Fruit fly (Drosophila melanogaster) whole organism, embryonic: Measurements from ENCODE around the gene east.
A peak's percentile ranks its signal among the peaks of the same experiment; 100 is the strongest.

Experiments used
- Awh ChIP-seq: fragments of 200-800 bp; sonication (Bioruptor generic); IDR thresholded peaks from 2 replicates; pipeline ENCODE4, ENCODE4 v1.3.6; 2022; ENCODE audit warnings: missing biosample characterization, missing genetic modification characterization
- CG10543 ChIP-seq: fragments of 200-800 bp; sonication (Bioruptor generic); optimal IDR thresholded peaks from 3 replicates; lab custom pipeline; 2017; ENCODE audit warnings: missing biosample characterization, mild to moderate bottlenecking, missing genetic modification characterization, moderate library complexity
- CG11398 ChIP-seq: fragments of 200-800 bp; sonication (Bioruptor generic); optimal IDR thresholded peaks from 2 replicates; lab custom pipeline; 2016; ENCODE audit warnings: missing biosample characterization, missing genetic modification characterization
- CG12769 ChIP-seq: fragments of 200-800 bp; sonication (Bioruptor generic); optimal IDR thresholded peaks from 2 replicates; lab custom pipeline; 2019; ENCODE audit warnings: missing biosample characterization, mild to moderate bottlenecking, missing genetic modification characterization, moderate library complexity
- CG17186 ChIP-seq: fragments of 200-800 bp; sonication (Bioruptor generic); optimal IDR thresholded peaks from 3 replicates; lab custom pipeline; 2017; ENCODE audit warnings: missing biosample characterization, missing genetic modification reagents, missing genetic modification characterization
- CG32772 ChIP-seq: fragments of 200-800 bp; sonication (Bioruptor generic); IDR thresholded peaks from 2 replicates; pipeline ENCODE4 v1.3.6; 2022; ENCODE audit warnings: missing biosample characterization, missing genetic modification characterization
- CG33213 ChIP-seq: fragments of 200-800 bp; sonication (Bioruptor generic); optimal IDR thresholded peaks from 3 replicates; lab custom pipeline; 2016; ENCODE audit warnings: missing biosample characterization, missing genetic modification characterization
- CG34376 ChIP-seq: fragments of 200-800 bp; sonication (Bioruptor generic); optimal IDR thresholded peaks from 2 replicates; lab custom pipeline; 2018; ENCODE audit warnings: missing biosample characterization, mild to moderate bottlenecking, missing genetic modification characterization
- CG6272 ChIP-seq: fragments of 200-800 bp; sonication (Bioruptor generic); IDR thresholded peaks from 2 replicates; pipeline ENCODE4 v1.3.6; 2022; ENCODE audit warnings: missing biosample characterization, missing genetic modification characterization
- CG7745 ChIP-seq: fragments of 200-800 bp; sonication (Bioruptor generic); optimal IDR thresholded peaks from 2 replicates; lab custom pipeline; 2018; ENCODE audit warnings: missing biosample characterization, mild to moderate bottlenecking, missing genetic modification characterization, moderate library complexity
- CG8478 ChIP-seq: fragments of >200 bp; optimal IDR thresholded peaks from 2 replicates; lab custom pipeline; 2018
- CG9215 ChIP-seq: fragments of 200-800 bp; sonication (Bioruptor generic); IDR thresholded peaks from 2 replicates; pipeline ENCODE4 v1.3.6; 2022; ENCODE audit warnings: missing biosample characterization, missing genetic modification characterization
- CoRest ChIP-seq: fragments of 200-800 bp; sonication (Bioruptor generic); optimal IDR thresholded peaks from 3 replicates; lab custom pipeline; 2018; ENCODE audit warnings: missing biosample characterization, mild to moderate bottlenecking, missing genetic modification characterization, moderate library complexity
- D19A ChIP-seq: fragments of 200-800 bp; optimal IDR thresholded peaks from 3 replicates; lab custom pipeline; 2019; ENCODE audit warnings: missing biosample characterization, mild to moderate bottlenecking, missing genetic modification characterization, moderate library complexity
- Dip3 ChIP-seq: fragments of 200-800 bp; sonication (Bioruptor generic); optimal IDR thresholded peaks from 3 replicates; lab custom pipeline; 2016; ENCODE audit warnings: missing biosample characterization, missing genetic modification characterization
- Fer1 ChIP-seq: fragments of 200-800 bp; sonication (Bioruptor generic); optimal IDR thresholded peaks from 2 replicates; lab custom pipeline; 2017; ENCODE audit warnings: missing biosample characterization, mild to moderate bottlenecking, missing genetic modification characterization
- Fer3 ChIP-seq: fragments of 200-800 bp; sonication (Bioruptor generic); optimal IDR thresholded peaks from 2 replicates; lab custom pipeline; 2018; ENCODE audit warnings: missing biosample characterization, mild to moderate bottlenecking, missing genetic modification characterization, moderate library complexity
- H15 ChIP-seq: fragments of 200-800 bp; sonication (Bioruptor generic); IDR thresholded peaks from 3 replicates; pipeline ENCODE4 v1.3.6; 2022; ENCODE audit warnings: missing biosample characterization, missing genetic modification characterization
- Hr51 ChIP-seq, 2 experiments: fragments of 200-800 bp; sonication (Bioruptor generic); optimal IDR thresholded peaks; 2 replicates in 1 of 2; 3 replicates in 1 of 2; lab custom pipeline; 2016 to 2018; ENCODE audit warnings: missing biosample characterization in 2 of 2, missing genetic modification characterization in 2 of 2, mild to moderate bottlenecking in 1 of 2, moderate library complexity in 1 of 2
- Hr78 ChIP-seq, 2 experiments: fragments of 200-800 bp in 1 of 2; fragments of >200 bp in 1 of 2; sonication (Bioruptor generic) in 1 of 2; optimal IDR thresholded peaks; 2 replicates each; lab custom pipeline; 2017 to 2019; ENCODE audit warnings: missing biosample characterization in 2 of 2, missing genetic modification characterization in 2 of 2, mild to moderate bottlenecking in 1 of 2, moderate library complexity in 1 of 2
- Kr ChIP-seq: fragments of 200-800 bp; sonication (Bioruptor generic); optimal IDR thresholded peaks from 2 replicates; lab custom pipeline; 2017; ENCODE audit warnings: missing biosample characterization, mild to moderate bottlenecking, missing genetic modification characterization
- NK7.1 ChIP-seq: fragments of 200-800 bp; sonication (Bioruptor generic); optimal IDR thresholded peaks from 3 replicates; lab custom pipeline; 2016; ENCODE audit warnings: missing biosample characterization, missing genetic modification characterization
- Neu2 ChIP-seq: fragments of 200-800 bp; sonication (Bioruptor generic); optimal IDR thresholded peaks from 3 replicates; lab custom pipeline; 2016; ENCODE audit warnings: missing biosample characterization, missing genetic modification characterization, borderline replicate concordance
- Nf-YA ChIP-seq: fragments of 200-800 bp; sonication (Bioruptor generic); IDR thresholded peaks from 2 replicates; pipeline ENCODE4 v1.3.6; 2022; ENCODE audit warnings: missing biosample characterization, missing genetic modification characterization
- Trl ChIP-seq, 3 experiments: fragments of >200 bp in 2 of 3; fragments of 200-800 bp in 1 of 3; sonication (Bioruptor generic) in 1 of 3; optimal IDR thresholded peaks; 2 replicates in 1 of 3; 3 replicates in 2 of 3; lab custom pipeline; 2016 to 2017; ENCODE audit warnings: missing biosample characterization in 1 of 3, missing genetic modification characterization in 1 of 3
- bbx ChIP-seq: fragments of 200-800 bp; sonication (Bioruptor generic); IDR thresholded peaks from 2 replicates; pipeline ENCODE4 v1.3.6; 2022; ENCODE audit warnings: missing biosample characterization, missing genetic modification characterization; ENCODE audit not compliant: partially characterized antibody
- cad ChIP-seq: fragments of >200 bp; optimal IDR thresholded peaks from 2 replicates; lab custom pipeline; 2017; ENCODE audit warnings: missing biosample characterization, missing genetic modification characterization
- chinmo ChIP-seq: fragments of 200-800 bp; sonication (Bioruptor generic); IDR thresholded peaks from 4 replicates; pipeline ENCODE4 v1.3.6; 2022; ENCODE audit warnings: missing biosample characterization, missing genetic modification characterization; ENCODE audit not compliant: partially characterized antibody
- chn ChIP-seq: fragments of 200-800 bp; sonication (Bioruptor generic); optimal IDR thresholded peaks from 2 replicates; lab custom pipeline; 2016; ENCODE audit warnings: missing biosample characterization, missing genetic modification characterization
- ci ChIP-seq: fragments of 200-800 bp; sonication (Bioruptor generic); IDR thresholded peaks from 3 replicates; pipeline ENCODE4 v1.3.6; 2022; ENCODE audit warnings: missing biosample characterization, missing genetic modification characterization
- crc ChIP-seq: fragments of 200-800 bp; sonication (Bioruptor generic); optimal IDR thresholded peaks from 2 replicates; lab custom pipeline; 2016; ENCODE audit warnings: missing biosample characterization, missing genetic modification characterization
- exex ChIP-seq: fragments of 200-800 bp; sonication (Bioruptor generic); optimal IDR thresholded peaks from 4 replicates; lab custom pipeline; 2018; ENCODE audit warnings: missing biosample characterization, mild to moderate bottlenecking, missing genetic modification characterization, moderate library complexity
- fd102C ChIP-seq: fragments of 200-800 bp; sonication (Bioruptor generic); optimal IDR thresholded peaks from 2 replicates; lab custom pipeline; 2018; ENCODE audit warnings: missing biosample characterization, mild to moderate bottlenecking, missing genetic modification characterization, moderate library complexity
- fu2 ChIP-seq: fragments of 200-800 bp; sonication (Bioruptor generic); optimal IDR thresholded peaks from 2 replicates; lab custom pipeline; 2016; ENCODE audit warnings: missing biosample characterization, missing genetic modification characterization
- gem ChIP-seq: fragments of 200-800 bp; sonication (Bioruptor generic); optimal IDR thresholded peaks from 2 replicates; lab custom pipeline; 2019; ENCODE audit warnings: missing biosample characterization, mild to moderate bottlenecking, missing genetic modification characterization, moderate library complexity
- gfzf ChIP-seq: fragments of 200-800 bp; sonication (Bioruptor generic); optimal IDR thresholded peaks from 2 replicates; lab custom pipeline; 2016; ENCODE audit warnings: missing biosample characterization, mild to moderate bottlenecking, missing genetic modification characterization, moderate library complexity
- grn ChIP-seq: fragments of 200-800 bp; sonication (Bioruptor generic); optimal IDR thresholded peaks from 3 replicates; lab custom pipeline; 2017; ENCODE audit warnings: missing biosample characterization, missing genetic modification characterization
- inv ChIP-seq: fragments of 200-800 bp; sonication (Bioruptor generic); IDR thresholded peaks from 2 replicates; pipeline ENCODE4 v1.3.6; 2022; ENCODE audit warnings: missing biosample characterization, missing genetic modification characterization; ENCODE audit not compliant: partially characterized antibody
- knrl ChIP-seq: fragments of 200-800 bp; sonication (Bioruptor generic); IDR thresholded peaks from 3 replicates; pipeline ENCODE4 v1.3.6; 2022; ENCODE audit warnings: missing biosample characterization, missing genetic modification characterization; ENCODE audit not compliant: partially characterized antibody
- lbe ChIP-seq: fragments of 200-800 bp; sonication (Bioruptor generic); optimal IDR thresholded peaks from 2 replicates; lab custom pipeline; 2016; ENCODE audit warnings: missing biosample characterization, mild to moderate bottlenecking, missing genetic modification characterization
- mam ChIP-seq: fragments of 200-800 bp; sonication (Bioruptor generic); optimal IDR thresholded peaks from 3 replicates; lab custom pipeline; 2016; ENCODE audit warnings: missing biosample characterization, missing genetic modification characterization
- mirr ChIP-seq: fragments of 200-800 bp; sonication (Bioruptor generic); optimal IDR thresholded peaks from 3 replicates; lab custom pipeline; 2018; ENCODE audit warnings: missing biosample characterization, mild to moderate bottlenecking, missing genetic modification characterization
- pb ChIP-seq: fragments of 200-800 bp; sonication (Bioruptor generic); optimal IDR thresholded peaks from 3 replicates; lab custom pipeline; 2016; ENCODE audit warnings: missing biosample characterization, missing genetic modification characterization
- pho ChIP-seq: fragments of 200-800 bp; sonication (Bioruptor generic); optimal IDR thresholded peaks from 2 replicates; lab custom pipeline; 2016; ENCODE audit warnings: missing biosample characterization, missing genetic modification characterization
- pros ChIP-seq: fragments of 200-800 bp; sonication (Bioruptor generic); optimal IDR thresholded peaks from 3 replicates; lab custom pipeline; 2019; ENCODE audit warnings: missing biosample characterization, mild to moderate bottlenecking, missing genetic modification characterization, moderate library complexity
- sc ChIP-seq, 3 experiments: fragments of >200 bp in 2 of 3; fragments of 200-800 bp in 1 of 3; sonication (Bioruptor generic) in 1 of 3; optimal IDR thresholded peaks; 2 replicates in 2 of 3; 3 replicates in 1 of 3; lab custom pipeline; 2017; ENCODE audit warnings: mild to moderate bottlenecking in 1 of 3, missing biosample characterization in 1 of 3, missing genetic modification characterization in 1 of 3, missing genetic modification reagents in 1 of 3
- sr ChIP-seq: fragments of 200-800 bp; sonication (Bioruptor generic); IDR thresholded peaks from 3 replicates; pipeline ENCODE4 v1.3.6; 2022; ENCODE audit warnings: missing biosample characterization, missing genetic modification characterization
- sug ChIP-seq: fragments of 200-800 bp; optimal IDR thresholded peaks from 2 replicates; lab custom pipeline; 2019; ENCODE audit warnings: missing biosample characterization, mild to moderate bottlenecking, missing genetic modification characterization, moderate library complexity
- zen2 ChIP-seq: fragments of 200-800 bp; sonication (Bioruptor generic); IDR thresholded peaks from 3 replicates; pipeline ENCODE4 v1.3.6; 2022; ENCODE audit warnings: missing biosample characterization, missing genetic modification characterization; ENCODE audit not compliant: partially characterized antibody

east gene

DNA sequence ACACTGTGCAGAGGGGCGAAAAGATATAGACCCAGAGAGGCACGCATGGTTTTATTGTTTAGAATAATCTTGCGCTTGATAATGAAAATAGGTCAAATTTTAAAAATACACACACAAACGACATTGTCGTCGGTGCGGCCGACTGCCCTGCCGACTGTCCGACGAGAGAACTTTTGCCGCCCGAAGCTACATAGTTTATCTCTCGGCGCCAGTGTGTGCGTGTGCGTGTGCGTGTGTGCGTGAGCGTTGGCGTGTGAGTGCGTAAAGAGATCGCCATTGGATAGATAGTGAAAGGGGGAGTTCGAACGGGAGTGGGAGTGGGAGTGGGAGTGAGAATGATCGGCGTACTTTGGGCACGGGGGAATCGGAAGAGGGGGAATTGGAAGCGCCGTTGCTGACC is 15.0 kb upstream of the east start (continued):
- TF ChIP-seq Hr51 (GFP tag; optimal IDR thresholded peaks at IDR 0.05; lab: Kevin White, UChicago) (no peak), Trl (optimal IDR thresholded peaks at IDR 0.05; lab: Kevin White, UChicago) (peak; percentile 23 to 69), Trl (GFP tag; optimal IDR thresholded peaks at IDR 0.05; lab: Kevin White, UChicago) (no peak), Fer3 (tag; lab: Kevin White, UChicago) (no peak), mam (GFP tag; lab: Kevin White, UChicago) (no peak), Hr78 (GFP tag; optimal IDR thresholded peaks at IDR 0.05; lab: Kevin White, UChicago) (peak in 1 of 2 experiments; percentile 38), lbe (GFP tag; lab: Kevin White, UChicago) (no peak), CG11398 (GFP tag; lab: Kevin White, UChicago) (no peak), fu2 (no peak), exex (peak; percentile 30), CG10543 (GFP tag; lab: Kevin White, UChicago) (peak; percentile 74), NK7.1 (GFP tag; lab: Kevin White, UChicago) (no peak), D19A (tag; lab: Kevin White, UChicago) (no peak), Awh (GFP tag; lab: Robert Waterston, UW) (no peak), CG8478 (lab: Kevin White, UChicago) (peak; percentile 61), chinmo (GFP tag; lab: Robert Waterston, UW) (peak; percentile 83; the same call in 3 of the 4 replicates), grn (peak; percentile 59), zen2 (0 out of 3 replicates have a peak, but pooled peaks have one; percentile 37), H15 (GFP tag; lab: Robert Waterston, UW) (no peak), CG34376 (GFP tag; lab: Kevin White, UChicago) (peak; percentile 50), cad (GFP tag; lab: Kevin White, UChicago) (no peak), pros (GFP tag; lab: Kevin White, UChicago) (peak; percentile 29), Nf-YA (peak; percentile 17; the same call in 1 of the 2 replicates), chn (GFP tag; lab: Kevin White, UChicago) (no peak), CG32772 (GFP tag; lab: Robert Waterston, UW) (no peak), gem (tag; lab: Kevin White, UChicago) (no peak), sug (tag; lab: Kevin White, UChicago) (peak; percentile 71), CG12769 (tag; lab: Kevin White, UChicago) (peak; percentile 96), crc (GFP tag; lab: Kevin White, UChicago) (no peak), Fer1 (no peak), CG33213 (GFP tag; lab: Kevin White, UChicago) (no peak), sc (optimal IDR thresholded peaks at IDR 0.05; lab: Kevin White, UChicago) (no peak), sc (GFP tag; optimal IDR thresholded peaks at IDR 0.05; lab: Kevin White, UChicago) (no peak), ci (GFP tag; lab: Robert Waterston, UW) (0 out of 3 replicates have a peak, but pooled peaks have one; percentile 31), CG17186 (GFP tag; lab: Kevin White, UChicago) (no peak), mirr (peak; percentile 31), knrl (GFP tag; lab: Robert Waterston, UW) (no peak), CG9215 (GFP tag; lab: Robert Waterston, UW) (no peak), CoRest (tag; lab: Kevin White, UChicago) (no peak), bbx (GFP tag; lab: Robert Waterston, UW) (peak; percentile 23; the same call in 1 of the 2 replicates), pho (GFP tag; lab: Kevin White, UChicago) (no peak), Kr (GFP tag; lab: Kevin White, UChicago) (no peak), Dip3 (no peak), gfzf (GFP tag; lab: Kevin White, UChicago) (no peak), CG6272 (no peak), Neu2 (no peak), fd102C (no peak), pb (no peak), CG7745 (tag; lab: Kevin White, UChicago) (no peak), sr (GFP tag; lab: Robert Waterston, UW) (0 out of 3 replicates have a peak, but pooled peaks have one; percentile 23), inv (no peak)
